Worm (Caenorhabditis elegans): Measurements from ENCODE around the gene clec-65.

ce11 chrII:12904174-12904573, 3.0 kb downstream of the clec-65 start, which contains the start of gene clec-66:
- TF ChIP-seq mdl-1 (tag; optimal IDR thresholded peaks at IDR 0.05) (no peak), zag-1 (tag; optimal IDR thresholded peaks at IDR 0.05) (no peak), nhr-28 (tag; optimal IDR thresholded peaks at IDR 0.05) (no peak), fos-1 (tag; optimal IDR thresholded peaks at IDR 0.05) (no peak), snpc-4 (tag; optimal IDR thresholded peaks at IDR 0.05) (no peak), ceh-82 (tag; optimal IDR thresholded peaks at IDR 0.05) (no peak), ceh-32 (tag; optimal IDR thresholded peaks at IDR 0.05; ENCODE audit: poor library complexity) (no peak), aly-2 (tag; optimal IDR thresholded peaks at IDR 0.05) (no peak), T26A8.4 (GFP tag; IDR thresholded peaks at IDR 0.05) (no peak), ztf-11 (tag; optimal IDR thresholded peaks at IDR 0.05) (no peak), nhr-76 (tag; optimal IDR thresholded peaks at IDR 0.05) (no peak)

Data from whole organism, L4 larva.